Worm (Caenorhabditis elegans) whole organism, dauer: Measurements from ENCODE around the gene abhd-14.
"Not testable (repeated sequence)": the region's sequence is repeated elsewhere in the genome, so short reads cannot be mapped to it uniquely, and the experiment has no call there.

Experiments
- unc-62 ChIP-seq: sonication (generic microtip); optimal IDR thresholded peaks from 2 replicates; lab custom pipeline; 2017; ENCODE audit warnings: missing biosample characterization, missing genetic modification reagents, missing genetic modification characterization

abhd-14 gene

DNA sequence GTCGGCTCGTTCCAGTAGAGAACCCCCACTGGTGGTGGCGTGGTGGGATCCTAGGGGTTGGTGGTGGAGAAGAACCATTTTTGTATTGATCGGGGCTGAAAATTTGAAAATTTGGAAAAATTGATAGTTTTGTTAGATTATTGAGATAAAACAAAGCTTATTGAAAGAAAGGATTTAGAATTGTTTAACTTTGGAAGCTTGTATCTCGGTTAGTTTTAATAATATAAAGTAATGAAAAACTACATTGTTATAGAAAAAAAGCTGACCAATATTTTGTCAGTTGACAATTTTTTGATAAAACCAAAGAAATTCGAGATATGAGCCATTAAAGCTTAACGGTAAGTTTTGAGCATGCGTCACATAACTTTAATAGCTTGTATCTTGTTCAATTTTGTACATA, at the start of gene abhd-14:
Gene abhd-14, minus strand, starts transcription at position 101 of the 400 bp plus-strand sequence.
- no peak for TF ChIP-seq unc-62

DNA sequence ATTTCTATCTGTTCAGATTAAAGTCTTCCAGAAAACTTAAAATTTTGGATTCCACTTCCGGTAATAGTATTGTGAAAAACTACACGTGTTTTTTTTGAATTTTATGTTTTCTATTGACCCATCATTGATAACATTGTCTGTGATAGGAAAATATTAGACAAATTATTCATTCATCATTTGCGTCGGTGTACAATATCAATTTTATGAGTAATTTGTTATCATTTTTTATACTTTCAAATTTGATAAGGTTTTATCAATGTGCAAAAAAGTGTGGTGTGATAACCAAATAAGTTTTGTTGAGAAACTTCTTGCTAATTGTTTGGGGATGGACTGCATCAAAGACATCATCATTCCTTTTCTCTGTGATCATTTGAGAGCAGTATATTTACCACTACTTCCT, 45.6 kb upstream of the abhd-14 start:
- TF ChIP-seq unc-62, result no peak

DNA sequence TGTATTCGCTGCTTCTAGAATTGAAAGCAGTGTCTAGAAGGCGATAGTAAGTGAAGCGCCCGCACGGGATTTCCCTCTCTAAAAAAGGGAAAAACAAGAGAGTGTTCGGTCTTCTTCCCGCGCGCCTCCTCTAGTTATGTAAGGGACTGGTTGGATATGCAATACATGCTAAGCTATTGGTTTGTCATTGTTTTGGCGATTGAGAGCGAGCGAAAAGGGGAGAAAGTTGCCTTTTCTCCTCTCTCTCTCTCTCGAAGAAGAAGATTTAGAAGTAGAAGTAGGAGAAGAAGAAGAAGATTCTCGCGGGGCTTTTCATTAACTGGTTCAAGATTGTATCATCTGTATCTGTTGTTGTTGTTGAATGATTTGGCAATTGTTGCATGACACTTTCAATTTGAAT, 44.2 kb upstream of the abhd-14 start:
- no peak for TF ChIP-seq unc-62

DNA sequence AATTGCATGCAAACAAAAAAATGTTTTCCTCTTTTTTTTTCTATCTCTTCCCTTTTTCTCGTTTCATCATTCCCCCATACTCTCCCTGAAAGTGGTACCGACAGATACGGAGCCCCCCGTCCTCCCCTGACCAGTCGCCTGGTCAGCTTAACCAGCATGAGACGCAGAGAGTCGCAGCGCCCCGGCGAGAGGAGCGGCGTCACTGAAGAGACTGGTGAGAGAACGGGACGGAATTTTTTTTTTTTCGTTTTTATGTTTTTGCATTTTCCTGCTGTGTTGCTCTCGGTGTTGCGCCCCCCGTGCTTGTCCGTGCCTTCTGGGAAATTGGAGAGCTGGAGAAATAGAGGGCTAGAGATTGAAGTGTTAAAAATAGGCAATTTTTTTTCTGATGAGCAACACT, 40.5 kb upstream of the abhd-14 start:
- no peak for TF ChIP-seq unc-62

DNA sequence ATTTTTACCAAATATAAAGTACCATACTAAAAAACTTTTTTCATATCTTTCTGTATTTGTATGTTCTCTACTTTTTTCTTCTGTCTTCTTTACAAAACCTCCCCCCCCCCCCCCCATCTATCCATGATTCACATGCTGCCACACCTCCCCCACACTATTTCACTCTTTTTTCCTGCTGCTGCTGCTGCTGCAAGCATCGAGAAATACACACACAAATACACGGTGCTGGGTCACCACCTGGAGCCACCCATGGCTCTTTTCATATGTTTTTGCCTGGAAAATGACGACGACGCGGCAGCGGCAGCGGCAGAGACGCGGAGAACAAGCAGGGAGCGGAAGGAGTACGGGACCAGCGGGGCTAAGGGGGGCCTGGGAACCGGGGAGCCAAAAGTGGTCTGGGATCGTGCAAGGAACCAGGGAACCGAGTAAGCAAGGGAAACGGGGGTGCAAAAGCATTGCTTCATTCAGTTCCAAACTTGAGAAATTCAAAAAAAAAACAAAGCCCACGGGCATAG, 38.9 kb upstream of the abhd-14 start:
- TF ChIP-seq unc-62, result no peak

DNA sequence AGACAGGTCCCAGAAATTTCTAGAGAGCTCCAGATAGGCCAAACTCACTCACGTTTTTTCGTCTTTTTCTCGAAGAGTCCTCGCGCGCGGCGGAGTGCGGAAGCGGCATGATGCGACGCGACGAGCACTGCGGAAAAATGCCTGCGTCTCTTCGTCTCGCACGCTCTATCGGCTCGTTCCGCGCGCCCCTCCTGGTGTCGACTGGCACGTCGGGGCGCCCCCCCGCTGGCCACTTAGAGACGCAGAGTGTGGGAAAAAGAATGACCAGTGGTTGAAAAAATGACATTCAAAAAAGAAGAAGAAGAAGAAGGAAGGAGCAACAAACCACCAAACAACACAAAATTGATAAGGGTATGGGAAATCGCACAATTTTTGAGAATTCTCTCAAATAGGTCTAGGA, 37.6 kb upstream of the abhd-14 start, which contains the start of gene znf-782:
Gene znf-782, minus strand, starts transcription at position 96 of the 400 bp plus-strand sequence.
- no peak for TF ChIP-seq unc-62

DNA sequence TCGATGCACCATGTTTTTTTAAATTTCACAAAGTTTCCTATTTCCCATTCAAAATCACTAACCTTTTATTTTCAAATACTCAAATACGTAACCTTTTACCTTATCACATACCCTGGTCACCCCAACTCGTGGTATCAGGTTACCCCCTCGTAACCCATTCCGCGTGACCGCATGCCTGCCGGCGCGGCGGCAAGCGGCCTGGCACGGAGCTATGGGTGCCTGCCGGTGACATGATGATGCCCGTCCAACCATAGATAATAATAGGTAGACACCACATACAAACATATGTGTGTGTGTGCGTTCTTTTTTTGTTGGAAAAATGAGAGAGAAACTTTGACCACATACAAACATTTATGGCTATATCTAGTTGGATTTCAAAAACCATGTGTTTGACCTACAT, 35.7 kb upstream of the abhd-14 start:
- no peak for TF ChIP-seq unc-62

DNA sequence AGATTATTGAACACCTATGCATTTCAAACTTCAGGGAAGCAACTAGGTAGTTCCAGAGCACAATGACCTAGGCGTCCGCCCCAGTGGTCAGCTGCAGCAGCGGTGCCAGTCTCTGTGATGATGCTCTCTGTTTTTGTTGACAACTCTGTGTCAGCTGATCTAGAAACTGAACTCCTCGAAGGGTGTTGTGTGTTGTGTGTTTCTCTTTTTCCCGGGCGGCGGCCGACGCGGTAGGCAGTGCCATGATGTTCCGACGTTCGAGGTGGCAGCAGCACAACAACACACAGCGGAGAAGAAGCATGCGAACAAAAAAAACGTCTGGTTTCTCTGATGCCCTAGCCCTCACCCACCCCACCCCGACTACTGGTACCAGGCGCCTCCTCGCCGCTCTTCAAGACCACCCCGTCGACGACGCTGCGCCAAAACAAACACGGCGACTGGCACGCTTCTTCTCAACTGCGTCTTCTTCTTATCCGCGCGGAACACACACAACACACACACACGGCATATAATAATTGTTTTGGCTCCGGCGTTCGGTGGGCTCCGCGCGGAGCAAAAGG, 34.5 kb upstream of the abhd-14 start:
- TF ChIP-seq unc-62, result no peak

DNA sequence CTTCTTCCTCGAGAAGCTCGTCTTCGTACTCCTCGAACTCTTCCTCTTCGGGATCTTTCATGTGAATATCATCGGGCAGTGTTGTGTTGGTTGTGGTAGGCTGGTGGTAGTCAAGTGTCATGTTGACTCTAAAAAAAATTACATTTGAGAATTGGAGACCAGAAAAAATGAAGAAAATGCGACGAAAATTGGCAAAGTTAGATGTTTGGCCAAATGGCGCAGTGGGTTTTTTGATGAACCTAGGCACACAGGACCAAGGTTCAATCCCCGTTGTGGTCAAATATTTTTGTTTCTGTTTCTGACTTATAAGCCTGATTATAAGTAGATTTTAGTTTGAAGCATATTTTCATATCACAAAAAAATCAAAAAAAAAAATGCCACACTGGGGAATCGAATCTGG, 33.2 kb upstream of the abhd-14 start:
- no peak for TF ChIP-seq unc-62

DNA sequence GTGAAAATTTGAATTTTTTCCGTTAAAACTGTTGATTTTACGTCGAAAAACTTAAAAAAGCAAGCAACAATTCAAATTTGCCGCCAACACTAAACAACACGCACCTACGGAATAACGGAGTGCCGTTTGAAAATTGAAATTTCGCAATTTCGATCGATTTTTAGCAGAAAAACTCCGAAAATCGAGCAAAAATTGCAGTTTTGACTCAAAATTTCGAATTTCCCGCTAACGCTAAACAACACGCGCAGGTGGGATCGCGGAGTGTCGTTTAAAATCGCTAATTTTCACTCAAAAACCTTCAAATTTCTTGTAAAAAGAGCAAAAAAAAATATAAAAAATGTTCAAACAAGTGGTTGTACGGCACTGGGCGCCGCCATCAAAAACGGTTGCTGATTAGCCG, 28.7 kb upstream of the abhd-14 start:
- TF ChIP-seq unc-62, result no peak

DNA sequence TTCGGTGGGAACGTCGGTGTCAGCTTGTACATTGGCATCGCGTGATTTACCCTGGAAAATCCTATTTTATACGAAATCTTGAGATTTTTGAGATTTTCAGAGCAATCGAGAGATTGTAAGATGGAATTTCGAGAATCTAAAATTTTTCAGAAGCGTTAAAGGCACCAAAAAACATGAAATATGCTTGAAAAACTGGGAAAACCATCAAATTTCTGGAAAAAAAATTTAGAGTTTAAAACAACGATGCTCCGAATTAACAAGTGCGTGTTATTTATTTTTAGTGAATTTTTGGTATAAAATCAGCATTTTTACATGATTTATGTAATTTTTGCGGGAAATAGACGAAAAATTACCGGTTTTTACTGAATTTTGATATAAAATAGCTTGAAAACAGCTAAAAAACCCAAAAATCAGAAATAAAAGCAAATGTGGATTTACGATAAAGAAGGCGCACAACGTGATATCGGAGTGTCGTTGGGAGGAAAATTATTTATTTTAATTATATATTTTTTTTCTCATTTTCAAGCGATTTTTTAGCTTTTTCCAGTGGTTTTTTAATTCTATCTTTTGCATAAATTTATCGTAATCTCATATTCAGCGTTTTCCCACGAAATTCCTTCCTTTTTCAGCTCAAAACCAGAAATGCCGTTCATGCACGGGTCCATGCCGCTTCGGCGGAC, 26.6 kb upstream of the abhd-14 start, which contains the start of the genes Y55F3AM.13 and mrps-25:
Gene Y55F3AM.13, minus strand, starts transcription at position 51 of the 680 bp plus-strand sequence.
Gene mrps-25, plus strand, starts transcription at position 630 of the 680 bp plus-strand sequence.
- no peak for TF ChIP-seq unc-62

DNA sequence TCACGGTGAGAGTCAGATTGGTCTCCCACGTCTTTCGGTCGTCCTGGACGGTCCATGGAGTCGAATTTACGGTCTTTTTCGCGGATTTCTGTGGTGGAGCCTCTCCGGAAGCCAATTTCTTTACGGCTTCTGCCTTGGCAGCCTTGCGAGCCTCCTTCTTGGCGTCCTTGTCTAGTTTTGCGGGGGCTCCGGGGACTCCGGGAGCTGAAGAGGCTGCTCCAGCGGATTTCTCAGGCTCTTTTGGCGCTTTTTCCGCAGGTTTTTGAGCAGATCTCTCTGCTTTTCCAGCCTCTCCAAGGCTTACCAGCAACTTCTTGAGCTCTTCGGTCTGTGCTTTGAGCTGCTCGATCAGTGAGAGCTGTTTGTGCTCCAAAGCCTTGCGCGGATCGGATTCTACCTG, 25.9 kb upstream of the abhd-14 start:
- no peak for TF ChIP-seq unc-62

DNA sequence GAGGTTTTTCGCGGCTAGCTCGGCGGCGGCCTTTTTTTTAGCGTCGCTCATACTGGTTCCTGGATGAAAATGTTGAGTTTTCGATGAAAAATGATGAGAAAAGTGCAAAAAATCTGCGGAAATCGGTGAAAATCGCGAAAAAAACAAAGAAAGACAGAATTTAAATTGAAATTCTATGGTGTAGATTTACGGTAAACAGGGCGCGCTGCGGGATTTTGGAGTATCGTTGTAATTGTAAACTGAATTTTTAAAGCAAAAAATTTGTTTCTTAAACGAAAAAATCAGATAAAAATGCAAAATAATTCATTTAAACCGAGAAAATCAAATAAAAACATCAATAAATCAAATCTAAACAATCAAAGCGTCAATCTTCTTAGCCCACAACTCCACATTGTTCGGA, 24.9 kb upstream of the abhd-14 start, which contains the start of gene dcap-1:
Gene dcap-1, minus strand, starts transcription at position 59 of the 400 bp plus-strand sequence.
- no peak for TF ChIP-seq unc-62

DNA sequence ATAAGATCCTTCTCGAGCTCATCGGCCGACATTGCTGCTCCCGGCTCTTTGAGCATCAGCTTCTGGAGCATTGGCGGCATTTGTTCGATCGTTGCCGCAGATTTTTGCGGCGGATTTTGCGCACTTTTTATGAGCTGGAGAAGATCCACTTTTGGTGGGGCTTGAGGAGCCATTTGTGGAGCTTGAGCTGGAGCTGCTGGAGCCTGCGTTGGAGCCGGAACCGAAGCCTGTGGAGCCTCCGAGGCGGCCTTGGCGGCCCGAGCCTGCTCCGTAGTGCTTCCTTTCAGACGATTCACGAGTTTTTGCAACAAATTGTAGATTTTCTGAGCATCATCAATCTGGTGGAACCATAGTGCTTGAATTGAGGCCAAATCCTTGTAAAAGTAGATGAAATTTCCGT, 24.1 kb upstream of the abhd-14 start:
- no peak for TF ChIP-seq unc-62

DNA sequence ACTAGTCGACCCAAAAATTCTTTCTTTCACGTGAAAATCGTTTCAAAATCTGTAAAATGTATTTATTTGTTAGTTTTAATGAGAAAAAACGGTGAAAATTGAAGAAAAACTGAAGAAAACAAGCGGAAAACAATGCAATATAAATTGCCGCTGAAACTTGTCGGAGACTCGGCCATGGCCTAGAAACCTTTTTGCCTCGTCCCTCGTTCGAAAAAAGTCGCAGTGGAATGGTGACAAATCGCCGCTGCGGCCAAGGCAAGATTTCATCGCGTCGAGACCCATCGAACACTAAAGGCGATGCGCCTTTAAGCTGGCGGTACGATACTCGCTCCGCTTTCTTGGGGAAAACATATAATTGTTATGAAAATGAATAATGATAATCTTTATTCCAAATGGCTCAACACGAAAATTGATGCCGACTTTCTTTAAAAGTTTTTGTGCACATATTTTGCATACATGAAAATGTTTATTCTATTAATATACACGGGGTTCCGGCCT, 21.8 kb upstream of the abhd-14 start, which contains the start of gene Y55F3AM.21:
Gene Y55F3AM.21, minus strand, starts transcription at position 51 of the 498 bp plus-strand sequence.
- not testable (repeated sequence) for TF ChIP-seq unc-62

DNA sequence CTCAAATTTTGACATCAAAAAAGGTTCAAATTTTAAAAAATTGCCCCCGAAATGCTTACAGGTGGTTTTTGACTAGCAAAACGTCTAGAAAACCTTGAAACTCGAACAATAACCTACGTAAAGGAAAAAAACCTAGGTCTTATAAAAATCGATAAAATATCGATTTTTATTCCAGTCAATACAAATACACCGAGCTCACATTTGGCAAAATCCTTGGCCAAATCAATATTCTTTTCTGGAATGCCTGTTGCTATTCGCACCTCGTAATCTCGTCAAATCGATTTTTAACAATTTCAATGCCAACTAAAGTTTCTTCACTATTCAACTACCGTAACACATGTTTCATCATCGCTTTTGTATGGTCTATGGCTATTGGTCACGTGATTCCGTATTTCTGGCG, 17.2 kb upstream of the abhd-14 start:
- TF ChIP-seq unc-62, result no peak

DNA sequence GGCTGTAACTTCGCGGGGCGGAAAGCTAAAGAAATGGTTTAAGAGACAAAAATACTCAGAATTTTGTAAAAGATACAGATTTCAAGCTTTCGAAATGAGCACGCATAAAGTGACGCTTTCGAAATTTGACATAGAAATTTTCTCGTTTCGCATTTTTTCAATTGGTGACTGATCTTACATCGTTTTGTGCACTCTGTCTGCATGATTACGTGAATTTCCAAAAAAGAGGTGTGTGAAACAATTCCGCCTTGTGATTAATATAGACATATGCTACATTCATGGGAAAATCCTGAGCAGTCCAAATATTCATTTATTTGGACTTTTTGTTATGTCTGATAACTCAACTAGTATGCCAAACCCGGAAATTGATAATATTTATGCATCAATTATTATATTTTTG, 15.8 kb upstream of the abhd-14 start, which contains the start of gene srx-12:
Gene srx-12, plus strand, starts transcription at position 301 of the 400 bp plus-strand sequence.
- TF ChIP-seq unc-62, result no peak

DNA sequence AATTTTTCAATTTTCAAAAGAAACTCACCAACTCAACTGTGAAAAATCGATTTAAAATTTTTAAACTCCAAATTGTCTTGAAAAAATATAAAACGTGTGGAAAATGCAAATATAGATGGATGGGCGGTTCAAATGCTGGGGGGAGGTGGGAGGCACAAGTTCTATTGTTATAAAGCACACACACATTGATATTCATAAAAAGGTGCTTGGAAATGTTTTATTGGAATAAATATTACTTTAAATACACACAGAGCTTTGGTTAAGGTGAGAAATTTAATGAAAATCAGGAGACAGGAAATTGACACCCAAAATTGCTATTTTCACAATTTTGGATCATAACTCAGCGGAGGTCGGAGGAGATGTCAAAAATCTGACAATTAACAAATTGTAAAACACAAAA, 14.4 kb upstream of the abhd-14 start, which contains the start of gene Y55F3AM.11:
Gene Y55F3AM.11, minus strand, starts transcription at position 101 of the 400 bp plus-strand sequence.
- TF ChIP-seq unc-62, result no peak
